Fruit fly (Drosophila melanogaster): Measurements from ENCODE around the gene CG15211.
A peak's percentile ranks its signal among the peaks of the same experiment; 100 is the strongest.

Gene CG15211

DNA sequence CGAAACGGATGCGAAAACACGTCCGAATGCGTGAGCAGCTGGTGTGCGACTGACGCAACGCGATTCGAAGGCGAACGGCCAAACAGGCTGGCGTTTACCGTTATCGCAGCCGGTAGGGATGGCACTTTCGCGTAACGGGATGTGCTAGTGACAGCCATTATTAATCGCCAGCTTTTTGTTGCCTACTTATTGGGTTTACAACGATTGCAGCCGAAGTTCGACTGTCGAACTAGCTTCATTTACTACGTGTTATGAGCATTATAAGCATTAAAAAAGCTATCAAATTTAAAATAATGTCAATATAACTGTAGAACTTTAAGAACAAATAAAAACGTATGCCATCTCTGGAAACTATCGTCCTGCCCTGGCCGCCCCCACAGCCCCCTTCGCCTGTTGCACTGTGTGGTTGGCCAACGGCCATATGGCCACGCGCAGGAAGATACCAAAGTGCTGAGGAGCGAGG lies 14.7 kb upstream of the CG15211 start, which contains the start of gene Rph:
Gene Rph, minus strand, starts transcription at position 51 of the 463 bp plus-strand sequence.
- no peak for TF ChIP-seq noc (tag; optimal IDR thresholded peaks at IDR 0.05)

DNA sequence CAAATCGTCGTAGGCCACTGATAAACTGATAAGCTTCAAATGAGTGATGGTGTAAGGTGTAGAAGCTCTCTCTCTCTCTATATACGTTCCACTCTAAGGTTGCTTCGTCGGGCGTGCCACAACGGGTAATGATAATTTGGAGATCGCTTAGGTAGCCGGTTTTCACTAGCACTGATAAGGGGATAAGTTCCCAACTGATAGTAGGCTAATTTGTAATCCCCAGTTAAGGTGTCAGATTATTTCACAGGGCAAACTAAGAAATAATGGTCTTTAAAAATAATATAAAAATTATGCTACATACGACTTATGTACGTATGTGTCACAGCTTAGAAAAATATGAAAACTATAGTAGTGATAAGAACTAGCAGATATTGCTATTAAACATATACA lies 9.8 kb upstream of the CG15211 start:
- TF ChIP-seq noc (tag; optimal IDR thresholded peaks at IDR 0.05): no peak

DNA sequence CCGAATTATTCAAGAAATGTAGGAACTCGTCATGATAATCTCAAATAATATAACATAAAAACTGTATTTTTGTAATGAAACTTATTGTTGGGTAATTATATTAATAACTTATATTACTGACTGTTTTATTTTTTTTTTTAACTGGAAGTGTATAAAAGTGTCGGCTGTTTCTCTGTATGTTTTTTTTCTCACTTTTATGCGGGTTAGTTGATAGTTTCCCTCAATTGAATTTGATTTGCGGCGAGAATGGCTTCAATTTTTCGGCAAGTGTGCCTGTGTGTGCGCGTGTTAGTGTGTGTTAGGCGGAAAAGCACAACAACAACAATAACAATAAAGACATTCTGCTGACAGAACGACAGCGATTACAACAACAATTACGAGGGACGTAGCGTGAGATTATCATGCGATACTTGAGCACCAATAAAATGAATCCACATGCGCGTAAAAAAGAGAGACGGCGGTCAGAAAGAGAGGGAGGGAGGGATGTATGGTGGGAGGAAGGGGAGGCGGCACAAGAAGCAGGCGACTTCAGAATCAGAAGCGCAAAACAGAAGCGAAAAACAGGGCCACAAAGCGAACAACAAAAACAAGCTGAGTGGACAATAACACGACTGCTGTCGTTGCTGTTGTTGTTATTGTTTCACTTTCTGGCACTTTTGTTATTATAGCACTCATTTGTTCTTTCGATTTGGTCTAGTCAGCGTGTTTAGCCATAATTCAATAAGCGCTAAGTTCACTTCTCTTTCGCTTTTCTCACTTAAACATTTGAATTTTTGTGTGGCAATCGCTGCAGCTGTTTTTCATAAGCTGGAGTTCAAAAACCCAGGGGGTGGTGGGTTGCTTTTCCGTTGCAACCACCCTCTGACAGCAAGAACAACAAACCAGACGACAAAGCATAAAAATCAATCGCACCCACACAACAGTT lies 9.1 kb upstream of the CG15211 start:
- peak; percentile 36 for TF ChIP-seq noc (tag; optimal IDR thresholded peaks at IDR 0.05)

DNA sequence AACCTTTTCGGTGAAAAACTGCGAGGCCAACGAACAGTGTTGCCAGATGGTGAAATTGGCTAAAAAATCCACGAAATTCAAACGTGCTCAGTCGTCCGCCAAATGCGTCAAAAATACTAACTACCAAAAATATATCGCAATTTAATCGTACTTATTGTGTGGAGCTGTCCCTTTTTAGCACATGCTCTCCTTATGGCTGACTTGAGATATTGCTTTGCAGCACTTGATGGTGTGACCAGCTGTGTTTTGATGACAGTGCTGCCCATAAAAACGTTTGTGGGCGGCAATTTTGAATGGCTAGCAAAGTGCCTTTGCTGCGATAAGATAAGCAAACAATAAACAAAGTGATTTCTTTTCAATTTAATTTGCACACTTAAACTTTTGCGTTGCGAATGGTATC lies 8.1 kb upstream of the CG15211 start, which contains the start of gene Tango5:
Gene Tango5, minus strand, starts transcription at position 208 of the 400 bp plus-strand sequence.
- no peak for TF ChIP-seq noc (tag; optimal IDR thresholded peaks at IDR 0.05)

DNA sequence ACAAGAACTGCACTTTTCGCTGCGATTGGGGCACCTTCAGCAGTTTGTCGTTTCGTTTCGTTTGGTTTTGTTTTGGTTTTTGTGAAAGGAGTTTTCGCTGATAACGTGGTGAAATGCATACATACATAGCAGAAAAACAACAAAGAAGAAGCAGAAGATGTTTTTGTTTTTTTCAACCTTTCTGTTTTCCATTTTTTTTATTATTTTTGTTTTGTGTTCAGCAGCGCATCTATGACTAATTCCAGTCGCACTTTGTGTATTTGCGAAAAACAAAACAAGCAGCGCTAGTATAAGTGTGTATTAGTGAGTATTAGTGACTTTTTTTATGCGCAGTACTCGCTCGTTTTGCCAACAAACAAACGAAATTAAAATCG lies 5.4 kb upstream of the CG15211 start:
- no peak for TF ChIP-seq noc (tag; optimal IDR thresholded peaks at IDR 0.05)

DNA sequence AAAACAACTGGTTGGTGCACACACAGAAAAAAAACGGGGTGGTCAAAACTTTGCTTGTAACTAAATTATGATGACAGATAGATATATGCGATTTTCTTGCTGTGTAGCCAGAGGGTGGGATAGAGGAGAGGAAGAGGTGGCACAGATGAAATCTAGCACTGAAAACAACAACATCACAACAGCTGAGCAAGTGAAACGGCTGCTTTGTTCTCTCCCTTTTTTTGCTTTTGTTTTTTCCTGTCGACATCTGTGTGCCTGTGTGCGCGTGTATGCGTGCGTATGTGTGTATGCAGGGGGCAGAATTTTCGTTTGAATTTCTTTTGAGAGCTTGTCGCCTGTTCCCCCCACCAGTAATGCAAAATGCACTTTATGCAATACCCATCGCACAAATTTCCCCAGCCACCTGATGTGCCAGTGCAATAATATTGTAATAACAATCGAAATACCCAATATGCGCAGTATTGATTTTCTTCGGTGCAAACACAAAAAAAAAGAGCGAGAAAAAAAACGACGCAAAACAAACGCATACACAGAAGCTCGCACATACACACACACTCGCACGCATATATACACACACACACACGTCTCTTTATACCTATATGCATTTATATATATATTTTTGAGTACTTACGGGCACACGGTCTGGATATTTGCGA lies 4.9 kb upstream of the CG15211 start:
- peak; percentile 48 for TF ChIP-seq noc (tag; optimal IDR thresholded peaks at IDR 0.05)

DNA sequence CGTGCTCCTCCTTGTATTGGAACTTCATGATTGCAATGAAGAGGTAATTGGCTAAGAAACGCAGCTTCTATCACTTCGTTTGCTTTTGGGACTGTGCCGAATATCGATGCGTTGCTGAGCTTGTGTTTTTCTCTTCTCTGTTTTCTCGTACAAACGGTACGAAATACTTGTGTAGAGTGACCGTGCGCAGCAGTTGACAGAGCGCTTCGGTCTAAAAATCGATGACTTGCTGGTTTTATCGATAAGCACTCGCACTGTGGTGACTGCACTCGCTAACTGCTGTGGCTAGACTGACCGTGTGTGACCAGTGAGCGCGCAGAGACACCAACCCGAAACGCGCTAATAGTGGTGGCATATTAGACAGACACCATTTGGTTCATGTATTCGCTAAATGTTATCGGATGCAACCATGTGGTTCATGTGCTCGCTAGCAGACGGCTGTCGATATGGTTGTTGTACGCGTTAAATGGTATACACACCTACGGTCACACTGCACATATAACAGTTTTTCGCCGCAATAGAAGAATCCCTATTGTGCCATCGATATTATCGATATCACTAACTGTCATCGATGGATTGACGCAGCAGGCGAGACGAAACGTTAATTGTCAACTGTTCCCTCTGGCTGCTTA lies 4.2 kb upstream of the CG15211 start, which contains the start of the genes Atg8a and BTBD9:
Gene Atg8a, minus strand, starts transcription at position 296 of the 632 bp plus-strand sequence.
Gene BTBD9, plus strand, starts transcription at position 495 of the 632 bp plus-strand sequence.
- TF ChIP-seq noc (tag; optimal IDR thresholded peaks at IDR 0.05): peak; percentile 6

DNA sequence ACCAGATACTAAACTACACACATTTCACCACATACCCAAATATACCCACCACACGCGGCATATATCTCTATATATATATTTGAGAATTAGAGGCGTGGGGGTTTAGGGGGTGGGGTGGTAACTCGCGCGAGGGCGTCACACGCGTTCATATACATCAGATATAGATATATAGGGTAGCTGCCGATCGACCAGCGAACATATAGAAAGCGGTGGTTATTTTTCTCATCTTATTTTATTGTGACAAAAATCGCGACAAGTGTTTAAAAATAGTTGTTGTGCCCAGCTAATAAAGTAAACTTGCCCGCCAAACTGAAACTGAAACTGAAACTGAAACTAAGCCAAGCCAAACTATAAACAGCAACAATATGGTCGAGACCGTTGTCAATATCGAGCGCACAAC lies 293 bp downstream of the CG15211 start:
- TF ChIP-seq noc (tag; optimal IDR thresholded peaks at IDR 0.05): no peak

DNA sequence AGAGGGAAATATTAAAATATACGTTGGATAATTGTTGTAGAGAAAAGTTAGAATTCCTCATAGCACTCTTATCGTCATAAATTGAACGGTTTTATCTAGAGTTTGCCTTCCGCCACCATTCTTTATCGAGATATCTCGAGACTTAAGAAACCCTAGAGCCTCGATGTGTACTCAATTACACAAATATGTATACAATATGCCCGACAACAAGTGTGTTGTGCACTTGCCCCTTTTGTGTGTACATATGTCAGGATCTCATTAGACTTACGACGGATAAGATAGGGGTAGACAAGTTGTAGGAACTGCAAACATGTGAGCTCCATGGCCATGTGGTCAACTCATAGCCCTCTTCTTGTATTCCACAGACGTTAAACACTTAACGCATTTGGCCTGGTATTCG lies 1.2 kb downstream of the CG15211 start:
- TF ChIP-seq noc (tag; optimal IDR thresholded peaks at IDR 0.05): no peak

DNA sequence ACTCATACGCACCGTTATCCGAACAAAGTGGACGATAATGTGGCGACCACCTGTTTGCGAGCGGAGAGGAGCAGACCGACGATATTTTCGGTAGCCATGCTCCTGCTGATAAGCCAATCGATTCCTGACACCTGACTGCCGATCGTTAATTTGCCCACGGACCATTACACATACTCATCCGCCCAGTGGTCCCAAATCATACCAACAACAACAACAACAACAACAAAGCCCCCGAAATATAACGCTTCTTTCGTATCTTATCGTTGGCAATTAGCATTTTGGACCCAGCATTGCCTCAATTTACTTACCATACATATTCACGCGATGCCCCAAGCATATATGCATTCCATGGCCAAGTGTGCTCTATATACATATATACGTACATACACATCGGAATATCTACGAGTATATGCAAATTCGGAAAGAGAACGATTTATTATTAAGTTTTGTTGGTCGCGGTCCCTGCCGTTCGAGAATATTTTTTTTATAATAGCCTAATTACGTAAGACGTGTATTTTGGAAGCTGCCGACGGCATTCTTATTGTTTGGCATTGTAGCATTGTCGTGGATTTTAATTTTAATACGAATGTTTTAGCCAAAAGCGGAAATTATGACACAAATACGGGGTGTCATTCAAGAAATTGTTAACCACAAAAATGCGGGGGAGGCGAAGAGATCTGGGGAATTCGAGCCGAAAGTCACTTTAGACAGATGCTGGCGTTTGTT lies 2.8 kb downstream of the CG15211 start:
- TF ChIP-seq noc (tag; optimal IDR thresholded peaks at IDR 0.05): no peak

DNA sequence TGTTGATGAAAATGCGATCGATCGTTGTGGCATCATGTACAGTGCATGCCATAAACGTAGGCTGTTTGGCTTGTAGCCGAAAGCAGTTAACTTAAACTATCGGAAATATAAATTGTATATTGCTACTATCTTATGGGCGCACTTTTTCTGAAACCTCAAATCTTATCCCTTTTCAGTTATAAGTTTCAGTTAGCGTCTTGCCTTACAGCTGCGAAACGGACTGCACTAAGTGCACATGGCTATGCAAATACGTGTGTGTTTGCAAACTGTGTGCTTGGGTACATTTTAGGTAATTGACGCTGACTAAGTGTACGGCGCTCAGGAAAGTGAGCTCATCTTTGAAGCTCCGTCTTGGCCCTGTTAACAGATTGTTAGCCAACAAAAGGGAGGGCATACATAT lies 3.3 kb downstream of the CG15211 start:
- peak; percentile 46 for TF ChIP-seq noc (tag; optimal IDR thresholded peaks at IDR 0.05)

DNA sequence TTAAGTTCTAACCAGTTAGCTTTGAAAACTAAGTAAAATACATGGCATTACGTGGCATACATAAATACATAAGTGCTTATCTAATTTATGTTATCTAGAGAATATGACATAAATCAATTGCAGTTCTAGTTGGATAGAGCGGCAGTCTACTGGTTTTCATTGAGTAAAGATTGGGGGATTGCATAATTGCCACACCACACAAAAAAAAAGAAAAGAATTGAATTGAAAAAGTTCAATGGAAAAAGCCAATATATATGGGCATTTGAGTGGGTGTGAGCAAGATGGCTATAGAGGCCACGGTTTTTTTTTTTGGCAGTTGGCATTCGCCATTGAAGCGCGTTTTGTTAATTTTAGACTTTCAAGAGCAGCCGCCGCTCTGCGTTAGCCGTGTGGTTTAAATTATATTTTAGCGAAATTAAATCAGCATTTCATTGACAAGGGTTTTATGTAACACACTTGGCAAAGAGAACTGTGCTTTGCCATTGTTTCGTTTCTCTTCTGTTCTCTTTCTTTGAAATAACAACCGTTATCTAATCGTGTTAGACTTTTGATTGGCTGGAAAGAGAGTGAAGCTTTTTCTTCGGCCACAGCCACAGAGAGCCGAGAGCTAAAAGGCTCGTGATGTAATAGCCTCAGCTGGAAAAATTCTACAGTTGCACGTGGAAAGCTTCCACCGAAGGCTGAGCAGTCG lies 11.2 kb downstream of the CG15211 start:
- TF ChIP-seq noc (tag; optimal IDR thresholded peaks at IDR 0.05): peak; percentile 9

DNA sequence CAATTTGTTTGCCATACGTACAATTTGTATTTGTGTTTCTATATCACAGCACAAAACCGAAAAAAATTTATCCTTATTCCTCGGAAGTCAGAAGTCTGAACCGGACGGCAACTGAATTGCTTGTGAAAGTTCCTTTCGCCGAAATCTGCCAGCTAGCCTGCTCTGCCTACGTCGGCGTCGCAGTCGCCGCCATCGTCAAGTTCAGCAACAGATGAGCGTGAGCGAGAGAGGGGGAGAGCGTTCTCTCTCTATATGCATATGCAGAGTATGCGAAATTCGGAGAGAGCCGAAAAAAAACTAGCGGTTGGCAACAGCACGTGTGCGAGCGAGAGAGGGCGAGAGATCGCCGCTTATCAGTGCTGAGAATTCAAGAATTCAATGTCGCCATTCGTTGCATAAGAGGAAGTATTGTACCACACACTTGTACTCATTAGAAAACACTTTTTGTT lies 12.0 kb downstream of the CG15211 start:
- peak; percentile 8 for TF ChIP-seq noc (tag; optimal IDR thresholded peaks at IDR 0.05)

DNA sequence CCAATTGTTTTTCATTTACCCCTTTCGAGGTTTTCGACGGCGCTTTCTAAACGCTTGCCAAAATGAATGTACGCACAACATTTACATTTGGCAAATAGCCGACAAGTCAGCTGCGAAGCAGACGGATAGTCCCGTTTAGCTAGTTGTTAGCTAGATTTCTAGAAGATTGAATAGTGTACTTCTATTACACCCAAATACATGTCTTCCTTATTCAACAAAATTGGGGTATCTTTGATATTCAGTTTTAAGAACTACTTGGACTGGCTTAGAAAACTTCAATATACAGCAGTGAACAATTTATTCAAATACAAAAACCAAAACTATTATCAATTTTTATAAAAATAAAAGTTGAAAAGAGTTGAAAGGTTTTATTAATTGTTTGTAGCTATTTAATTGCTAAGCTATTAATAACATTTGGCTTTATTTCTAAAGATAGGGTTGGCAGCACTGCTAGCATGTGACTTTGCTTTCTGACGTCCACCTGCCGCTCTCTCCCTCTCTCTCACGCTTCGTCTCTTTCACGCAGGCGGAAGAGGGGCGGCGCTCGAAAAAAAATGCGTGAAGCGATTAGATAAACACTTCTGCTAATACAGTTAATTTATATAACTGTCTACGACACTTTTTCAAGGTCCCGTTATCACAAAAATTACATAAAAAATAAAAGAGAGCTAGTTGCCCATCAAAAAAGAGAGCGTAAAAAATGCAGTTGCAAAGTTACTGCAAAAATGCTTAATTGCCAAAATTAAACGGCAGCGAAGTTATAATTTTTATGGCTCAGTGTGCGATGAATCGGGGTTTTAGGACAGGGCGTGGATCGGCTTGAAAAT lies 12.7 kb downstream of the CG15211 start:
- no peak for TF ChIP-seq noc (tag; optimal IDR thresholded peaks at IDR 0.05)
